Worm (Caenorhabditis elegans) whole organism, L2 larva: Measurements from ENCODE around the gene C18G1.6.
"Not testable (repeated sequence)": the region's sequence is repeated elsewhere in the genome, so short reads cannot be mapped to it uniquely, and the experiment has no call there.

ENCODE experiments used
- C34F6.9 ChIP-seq: fragments of 150-350 bp; optimal IDR thresholded peaks from 2 replicates; lab custom pipeline; 2014; ENCODE audit warnings: missing biosample characterization, missing genetic modification characterization
- F13H6.1 ChIP-seq: sonication (generic microtip); optimal IDR thresholded peaks from 2 replicates; lab custom pipeline; 2016; ENCODE audit warnings: missing genetic modification characterization, missing compliant biosample characterization
- R02D3.7 ChIP-seq: fragments of 150-350 bp; optimal IDR thresholded peaks from 2 replicates; lab custom pipeline; 2014; ENCODE audit warnings: missing biosample characterization, missing genetic modification characterization
- Y55F3AM.14 ChIP-seq: fragments of 200-800 bp; sonication (Bioruptor generic); optimal IDR thresholded peaks from 2 replicates; lab custom pipeline; 2018; ENCODE audit warnings: mild to moderate bottlenecking, missing genetic modification characterization, missing compliant biosample characterization
- ama-1 ChIP-seq: fragments of 150-350 bp; optimal IDR thresholded peaks from 2 replicates; lab custom pipeline; 2018; ENCODE audit warnings: inconsistent platforms
- ceh-16 ChIP-seq: fragments of 150-350 bp; optimal IDR thresholded peaks from 2 replicates; lab custom pipeline; 2014; ENCODE audit warnings: missing biosample characterization, missing genetic modification characterization
- crh-2 ChIP-seq: sonication (generic microtip); optimal IDR thresholded peaks from 2 replicates; lab custom pipeline; 2017; ENCODE audit warnings: missing biosample characterization, missing genetic modification characterization
- dmd-4 ChIP-seq: sonication (generic microtip); optimal IDR thresholded peaks from 2 replicates; lab custom pipeline; 2017; ENCODE audit warnings: missing biosample characterization, missing genetic modification characterization
- elt-1 ChIP-seq: fragments of 150-350 bp; optimal IDR thresholded peaks from 2 replicates; lab custom pipeline; 2014; ENCODE audit warnings: missing biosample characterization, missing genetic modification characterization
- gmeb-1 ChIP-seq: fragments of 150-350 bp; optimal IDR thresholded peaks from 2 replicates; lab custom pipeline; 2014; ENCODE audit warnings: missing biosample characterization, missing genetic modification characterization
- lin-11 ChIP-seq: fragments of 150-350 bp; sonication (generic microtip); optimal IDR thresholded peaks from 2 replicates; lab custom pipeline; 2014; ENCODE audit warnings: missing biosample characterization, missing genetic modification characterization, inconsistent platforms, mixed read lengths
- lin-13 ChIP-seq: fragments of 150-350 bp; optimal IDR thresholded peaks from 2 replicates; lab custom pipeline; 2014; ENCODE audit warnings: missing biosample characterization, missing genetic modification reagents, missing genetic modification characterization
- lin-39 ChIP-seq: fragments of 150-350 bp; optimal IDR thresholded peaks from 2 replicates; lab custom pipeline; 2014; ENCODE audit warnings: missing biosample characterization, missing genetic modification reagents, missing genetic modification characterization
- lsy-2 ChIP-seq, 2 experiments: fragments of 150-350 bp in 1 of 2; sonication (generic microtip) in 1 of 2; optimal IDR thresholded peaks; 2 replicates each; lab custom pipeline; 2014 to 2017; ENCODE audit warnings: missing biosample characterization in 2 of 2, missing genetic modification characterization in 2 of 2
- mab-5 ChIP-seq: fragments of 150-350 bp; optimal IDR thresholded peaks from 2 replicates; lab custom pipeline; 2014; ENCODE audit warnings: missing biosample characterization, missing genetic modification characterization
- mbf-1 ChIP-seq: sonication (generic microtip); optimal IDR thresholded peaks from 2 replicates; lab custom pipeline; 2017; ENCODE audit warnings: missing biosample characterization, missing genetic modification characterization
- mdl-1 ChIP-seq, 2 experiments: fragments of 150-350 bp in 1 of 2; sonication (generic microtip) in 1 of 2; optimal IDR thresholded peaks; 2 replicates each; lab custom pipeline; 2017; ENCODE audit warnings: missing biosample characterization in 2 of 2, missing genetic modification characterization in 2 of 2
- nhr-10 ChIP-seq: sonication (generic microtip); optimal IDR thresholded peaks from 2 replicates; lab custom pipeline; 2017; ENCODE audit warnings: missing biosample characterization, missing genetic modification characterization
- nhr-11 ChIP-seq: fragments of 150-350 bp; optimal IDR thresholded peaks from 2 replicates; lab custom pipeline; 2014; ENCODE audit warnings: missing biosample characterization, missing genetic modification characterization
- nhr-129 ChIP-seq: fragments of 150-350 bp; optimal IDR thresholded peaks from 2 replicates; lab custom pipeline; 2014; ENCODE audit warnings: missing biosample characterization, missing genetic modification characterization
- nhr-21 ChIP-seq: fragments of 150-350 bp; optimal IDR thresholded peaks from 2 replicates; lab custom pipeline; 2014; ENCODE audit warnings: missing biosample characterization, missing genetic modification characterization
- nhr-23 ChIP-seq: fragments of 150-350 bp; optimal IDR thresholded peaks from 2 replicates; lab custom pipeline; 2014; ENCODE audit warnings: missing biosample characterization, missing genetic modification reagents, missing genetic modification characterization
- nhr-77 ChIP-seq: fragments of 150-350 bp; optimal IDR thresholded peaks from 2 replicates; lab custom pipeline; 2014; ENCODE audit warnings: missing biosample characterization, missing genetic modification characterization
- sem-4 ChIP-seq: fragments of 150-350 bp; optimal IDR thresholded peaks from 2 replicates; lab custom pipeline; 2014; ENCODE audit warnings: missing biosample characterization, missing genetic modification reagents, missing genetic modification characterization
- skn-1 ChIP-seq: sonication (generic microtip); optimal IDR thresholded peaks from 2 replicates; lab custom pipeline; 2017; ENCODE audit warnings: missing biosample characterization, missing genetic modification characterization
- sma-9 ChIP-seq, 2 experiments: fragments of 150-350 bp in 1 of 2; sonication (generic microtip) in 1 of 2; optimal IDR thresholded peaks; 2 replicates each; lab custom pipeline; 2014 to 2016; ENCODE audit warnings: missing genetic modification characterization in 2 of 2, mild to moderate bottlenecking in 1 of 2, missing biosample characterization in 1 of 2, missing compliant biosample characterization in 1 of 2, missing genetic modification reagents in 1 of 2, moderate library complexity in 1 of 2
- unc-39 ChIP-seq: fragments of 150-350 bp; optimal IDR thresholded peaks from 2 replicates; lab custom pipeline; 2014; ENCODE audit warnings: missing biosample characterization, missing genetic modification characterization
- unc-55 ChIP-seq: fragments of 150-350 bp; sonication (generic microtip); optimal IDR thresholded peaks from 3 replicates; lab custom pipeline; 2014; ENCODE audit warnings: missing biosample characterization, missing genetic modification reagents, missing genetic modification characterization
- unc-62 ChIP-seq: fragments of 150-350 bp; optimal IDR thresholded peaks from 2 replicates; lab custom pipeline; 2014; ENCODE audit warnings: missing biosample characterization, missing genetic modification reagents, missing genetic modification characterization
- ztf-1 ChIP-seq: fragments of 200-800 bp; sonication (Bioruptor generic); conservative IDR thresholded peaks from 2 replicates; pipeline ENCODE4 v1.3.6; 2022; ENCODE audit warnings: missing genetic modification characterization, missing compliant biosample characterization
- ztf-11 ChIP-seq: sonication (generic microtip); optimal IDR thresholded peaks from 2 replicates; lab custom pipeline; 2017; ENCODE audit warnings: missing biosample characterization, missing genetic modification characterization

C18G1.6 gene

DNA sequence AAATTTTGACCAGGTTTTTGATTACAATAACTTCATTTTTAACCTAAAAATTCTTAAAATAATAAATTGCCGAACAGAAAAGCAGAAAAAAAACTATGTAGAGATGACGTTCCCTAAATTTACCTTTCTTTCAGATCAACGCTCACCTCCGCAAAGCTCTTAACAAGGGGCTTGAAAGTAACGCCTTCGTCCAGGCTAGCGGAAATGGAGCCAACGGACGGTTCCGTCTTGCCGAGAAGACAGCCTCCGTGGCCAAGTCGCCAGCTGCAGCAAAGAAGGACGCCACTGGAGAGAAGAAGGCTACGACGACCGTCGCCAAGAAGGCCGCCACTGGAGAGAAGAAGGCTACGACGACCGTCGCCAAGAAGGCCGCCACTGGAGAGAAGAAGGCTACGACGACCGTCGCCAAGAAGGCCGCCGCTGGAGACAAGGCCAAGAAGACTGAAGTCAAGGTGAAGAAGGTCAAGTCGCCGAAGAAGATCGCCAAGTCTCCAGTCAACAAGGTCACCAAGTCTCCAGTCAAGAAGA is 4.4 kb downstream of the C18G1.6 start:
- TF ChIP-seq lin-11 (tag; lab: Kevin White, UChicago) (no peak), Y55F3AM.14 (GFP tag; lab: Kevin White, UChicago) (peak; percentile 0)

DNA sequence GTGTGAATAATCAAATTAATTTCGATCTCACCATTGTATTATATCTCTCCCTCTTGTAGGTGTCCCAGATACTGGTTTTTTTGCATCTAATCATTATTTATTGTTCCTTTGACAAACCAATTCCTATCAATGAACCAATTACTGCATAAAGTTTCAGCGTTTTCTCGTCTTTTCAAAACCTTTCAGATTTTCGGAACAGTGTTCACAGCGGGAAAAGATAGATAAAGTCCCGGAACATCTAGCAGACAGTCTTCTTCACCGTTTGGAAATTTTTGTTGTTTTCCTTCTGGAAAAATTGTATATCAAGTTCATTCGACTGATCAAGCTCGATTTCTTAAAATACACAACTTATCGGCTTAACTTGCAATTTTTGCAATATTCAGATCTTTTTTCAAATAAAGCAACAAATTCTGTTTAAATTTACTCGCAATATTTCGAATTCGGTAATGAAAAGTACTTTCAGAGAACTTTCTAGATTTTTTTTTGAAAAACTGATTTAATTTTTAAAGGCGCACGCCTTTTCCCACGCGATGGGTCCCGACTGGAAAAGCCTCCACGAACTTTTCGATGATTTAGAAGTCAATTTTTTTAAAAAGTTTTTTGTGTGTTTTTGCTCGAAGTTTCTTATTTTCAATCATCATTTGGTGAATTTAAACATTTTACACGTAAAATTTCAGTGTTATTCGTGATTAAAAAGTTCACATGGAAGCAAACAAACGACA is 5.1 kb downstream of the C18G1.6 start, which contains the start of gene pgl-3:
Gene pgl-3, plus strand, starts transcription at position 672 of the 722 bp plus-strand sequence.
- TF ChIP-seq unc-62 (GFP tag; lab: Kevin White, UChicago) = no peak
- no peak for TF ChIP-seq C34F6.9 (tag; lab: Kevin White, UChicago)
- TF ChIP-seq lin-39 = no peak
- TF ChIP-seq nhr-11 (tag; lab: Kevin White, UChicago) = no peak
- no peak for TF ChIP-seq dmd-4 (tag; lab: Kevin White, UChicago)
- no peak for TF ChIP-seq gmeb-1 (tag; lab: Kevin White, UChicago)

DNA sequence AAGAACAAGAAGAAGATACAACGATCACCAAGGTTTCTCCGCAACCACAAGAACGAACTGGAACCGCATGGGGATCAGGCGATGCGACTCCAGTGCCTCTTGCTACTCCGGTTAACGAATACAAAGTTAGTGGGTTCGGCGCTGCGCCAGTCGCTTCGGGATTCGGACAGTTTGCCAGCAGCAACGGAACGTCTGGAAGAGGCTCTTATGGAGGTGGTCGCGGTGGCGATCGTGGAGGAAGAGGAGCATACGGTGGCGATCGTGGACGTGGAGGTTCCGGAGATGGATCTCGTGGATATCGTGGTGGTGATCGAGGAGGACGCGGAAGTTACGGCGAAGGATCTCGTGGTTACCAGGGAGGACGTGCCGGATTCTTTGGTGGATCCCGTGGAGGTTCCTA is 7.6 kb downstream of the C18G1.6 start:
- TF ChIP-seq skn-1 (no peak), Y55F3AM.14 (GFP tag; lab: Kevin White, UChicago) (no peak), lsy-2 (tag; optimal IDR thresholded peaks at IDR 0.05; lab: Kevin White, UChicago) (no peak), mbf-1 (tag; lab: Kevin White, UChicago) (no peak), nhr-23 (no peak)

DNA sequence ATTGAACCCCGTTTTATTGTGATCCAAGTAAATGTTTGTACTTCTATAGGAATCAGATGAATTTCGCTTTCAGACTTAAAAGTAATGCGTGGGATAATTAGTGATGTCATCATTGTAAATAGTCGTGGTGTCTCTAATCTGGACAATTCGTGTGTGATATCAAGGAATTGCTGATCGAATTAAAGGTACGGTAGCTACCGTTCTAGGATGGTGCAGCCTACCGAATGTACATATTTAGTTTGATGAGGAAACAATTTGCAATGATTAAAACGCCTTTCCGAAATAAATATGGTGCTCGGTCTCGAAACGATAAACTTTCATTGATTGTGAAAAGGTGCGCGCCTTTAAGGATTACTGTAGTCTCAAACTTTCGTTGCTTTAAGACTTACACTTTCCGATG is 8.1 kb downstream of the C18G1.6 start:
- no peak for TF ChIP-seq lsy-2 (tag; optimal IDR thresholded peaks at IDR 0.05; lab: Kevin White, UChicago)
- no peak for TF ChIP-seq ztf-11 (tag; lab: Kevin White, UChicago)
- TF ChIP-seq sem-4 = no peak
- TF ChIP-seq sma-9 (GFP tag; optimal IDR thresholded peaks at IDR 0.05; lab: Kevin White, UChicago) = no peak
- no peak for TF ChIP-seq sma-9 (tag; optimal IDR thresholded peaks at IDR 0.05; lab: Kevin White, UChicago)
- no peak for TF ChIP-seq nhr-11 (tag; lab: Kevin White, UChicago)
- no peak for TF ChIP-seq unc-62 (GFP tag; lab: Kevin White, UChicago)
- TF ChIP-seq nhr-21 = no peak
- no peak for TF ChIP-seq F13H6.1 (tag; lab: Kevin White, UChicago)
- TF ChIP-seq mab-5 (tag; lab: Kevin White, UChicago) = no peak
- TF ChIP-seq unc-39 (tag; lab: Kevin White, UChicago) = no peak

DNA sequence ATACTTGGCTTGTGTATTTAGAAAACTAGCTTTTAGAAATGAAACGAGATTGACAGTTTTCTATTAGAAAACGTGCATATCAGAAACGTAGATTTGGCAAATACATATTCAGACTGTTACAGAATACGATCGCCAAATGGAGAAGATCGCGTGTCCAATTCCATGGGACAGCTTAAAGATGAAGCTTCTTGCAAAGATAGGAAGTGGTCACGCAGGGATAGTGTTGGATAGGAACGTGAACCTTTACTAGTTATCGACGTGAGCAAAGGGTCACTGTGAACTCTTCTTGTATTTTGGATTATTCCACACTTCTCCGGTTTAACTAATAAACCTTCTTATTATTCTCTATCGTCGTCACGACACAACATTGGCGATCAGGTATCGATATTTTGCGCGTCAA is 10.3 kb downstream of the C18G1.6 start, which contains the start of gene bgnt-1.4:
Gene bgnt-1.4, plus strand, starts transcription at position 301 of the 400 bp plus-strand sequence.
- not testable (repeated sequence) for TF ChIP-seq mdl-1 (tag; optimal IDR thresholded peaks at IDR 0.05; lab: Kevin White, UChicago); nhr-77; crh-2 (tag; lab: Kevin White, UChicago)

DNA sequence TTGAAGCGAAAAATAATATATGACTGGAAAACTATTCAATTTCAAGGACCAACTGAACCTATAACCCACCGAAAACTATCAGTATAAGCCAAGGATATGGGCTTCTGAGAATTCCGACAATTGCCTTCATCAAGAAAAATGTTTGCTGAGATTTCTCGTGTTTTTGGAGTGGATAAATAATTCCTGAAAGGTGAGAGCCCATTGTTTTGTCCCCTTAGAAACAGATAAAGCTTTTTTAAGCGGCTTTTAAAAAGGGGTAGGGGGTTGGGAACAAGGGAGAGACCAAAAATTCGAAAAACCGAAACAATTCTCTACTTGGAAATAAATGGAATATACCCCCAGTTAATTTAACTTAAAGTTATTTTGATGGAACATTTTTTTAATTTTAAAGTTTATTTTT is 16.1 kb downstream of the C18G1.6 start, which contains the start of gene C18G1.8:
Gene C18G1.8, minus strand, starts transcription at position 101 of the 400 bp plus-strand sequence.
- no peak for TF ChIP-seq R02D3.7
- TF ChIP-seq, all 48 proteins: peak for 0

DNA sequence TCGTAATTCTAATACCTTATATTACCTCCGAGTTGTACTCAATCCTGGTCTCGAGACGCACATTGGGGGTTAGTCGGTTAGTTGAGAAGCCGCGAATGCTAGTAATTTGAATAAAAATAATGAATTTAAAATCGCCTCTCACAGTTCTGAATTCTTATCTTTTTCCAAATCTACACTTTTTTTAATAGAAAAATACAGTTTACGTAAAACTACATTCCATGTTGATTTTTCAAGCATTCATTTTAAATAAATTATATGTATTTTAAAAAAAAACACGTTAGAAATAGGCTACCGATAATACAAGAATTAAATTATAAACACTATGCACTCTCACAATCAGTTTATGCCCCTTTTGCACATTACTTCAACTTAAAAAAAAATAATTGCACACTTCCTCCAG is 19.2 kb downstream of the C18G1.6 start, which contains the start of gene C18G1.9:
Gene C18G1.9, minus strand, starts transcription at position 101 of the 400 bp plus-strand sequence.
- TF ChIP-seq ama-1 (no peak), mbf-1 (tag; lab: Kevin White, UChicago) (no peak), R02D3.7 (no peak), nhr-23 (no peak), nhr-21 (no peak), sem-4 (no peak), lin-11 (tag; lab: Kevin White, UChicago) (no peak), unc-55 (GFP tag; lab: Kevin White, UChicago) (no peak), nhr-10 (tag; lab: Kevin White, UChicago) (no peak), F13H6.1 (tag; lab: Kevin White, UChicago) (no peak), ceh-16 (tag; lab: Kevin White, UChicago) (no peak), unc-62 (GFP tag; lab: Kevin White, UChicago) (no peak), lsy-2 (tag; optimal IDR thresholded peaks at IDR 0.05; lab: Kevin White, UChicago) (no peak), nhr-77 (no peak), skn-1 (no peak), ztf-1 (GFP tag; lab: Robert Waterston, UW) (no peak), C34F6.9 (tag; lab: Kevin White, UChicago) (no peak), elt-1 (tag; lab: Kevin White, UChicago) (no peak), nhr-129 (tag; lab: Kevin White, UChicago) (no peak), lin-13 (GFP tag; lab: Kevin White, UChicago) (no peak)
